Fruit fly (Drosophila melanogaster) S2 (cell line): ENCODE data around the gene CG31142.

Source experiments
- CG8478 ChIP-seq: fragments of >200 bp; optimal IDR thresholded peaks from 2 replicates; lab custom pipeline; 2018
- CTCF ChIP-seq, 2 experiments: fragments of >200 bp; optimal IDR thresholded peaks; 2 replicates each; lab custom pipeline; 2018

DNA sequence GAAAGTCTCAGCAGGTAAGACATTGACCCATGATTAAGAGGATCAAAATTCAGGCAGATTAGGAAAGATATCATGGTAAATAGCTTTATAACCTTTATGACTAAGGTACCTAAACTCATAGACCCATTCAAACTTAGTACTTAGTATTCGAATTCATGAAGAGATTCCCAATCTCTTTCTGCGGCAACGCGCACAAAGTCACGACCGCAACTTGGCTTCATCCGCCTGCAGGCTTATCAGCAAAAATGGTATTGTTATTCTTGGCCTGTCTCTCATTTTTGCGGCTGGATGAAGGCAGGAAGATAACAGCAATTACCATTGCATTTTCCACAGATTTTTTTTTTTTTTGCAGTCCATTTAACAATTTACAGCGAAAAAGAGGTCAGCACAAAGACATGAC, 48.8 kb upstream of the CG31142 start:
- no peak for TF ChIP-seq CG8478
- no peak for TF ChIP-seq CTCF (optimal IDR thresholded peaks at IDR 0.05; lab: Kevin White, UChicago)
